Fruit fly (Drosophila melanogaster) whole organism, embryonic: Measurements from ENCODE around the gene CG3529.
A peak's percentile ranks its signal among the peaks of the same experiment; 100 is the strongest.

Experiments
- Antp ChIP-seq: fragments of 200-800 bp; sonication (Bioruptor generic); optimal IDR thresholded peaks from 3 replicates; lab custom pipeline; 2016; ENCODE audit warnings: missing biosample characterization, missing genetic modification characterization
- Bgb ChIP-seq: fragments of 200-800 bp; sonication (Bioruptor generic); IDR thresholded peaks from 2 replicates; pipeline ENCODE4 v1.3.6; 2022; ENCODE audit warnings: missing biosample characterization, missing genetic modification characterization; ENCODE audit not compliant: partially characterized antibody
- CG10462 ChIP-seq: fragments of 200-800 bp; sonication (Bioruptor generic); optimal IDR thresholded peaks from 2 replicates; lab custom pipeline; 2016; ENCODE audit warnings: missing biosample characterization, missing genetic modification characterization
- CG10979 ChIP-seq: fragments of 200-800 bp; sonication (Bioruptor generic); optimal IDR thresholded peaks from 2 replicates; lab custom pipeline; 2018; ENCODE audit warnings: missing biosample characterization, mild to moderate bottlenecking, missing genetic modification characterization, moderate library complexity
- CG12155 ChIP-seq: fragments of 200-800 bp; sonication (Bioruptor generic); optimal IDR thresholded peaks from 3 replicates; lab custom pipeline; 2016; ENCODE audit warnings: missing biosample characterization, missing genetic modification characterization
- CG13894 ChIP-seq: fragments of 200-800 bp; sonication (Bioruptor generic); optimal IDR thresholded peaks from 3 replicates; lab custom pipeline; 2018; ENCODE audit warnings: missing biosample characterization, mild to moderate bottlenecking, missing genetic modification characterization, moderate library complexity
- CG14860 ChIP-seq: fragments of 200-800 bp; sonication (Bioruptor generic); IDR thresholded peaks from 3 replicates; pipeline ENCODE4 v1.3.6; 2022; ENCODE audit warnings: missing biosample characterization, missing genetic modification characterization; ENCODE audit not compliant: partially characterized antibody
- CG15696 ChIP-seq: fragments of 200-800 bp; sonication (Bioruptor generic); optimal IDR thresholded peaks from 2 replicates; lab custom pipeline; 2019; ENCODE audit warnings: missing biosample characterization, mild to moderate bottlenecking, missing genetic modification characterization, moderate library complexity
- CG1603 ChIP-seq: fragments of 200-800 bp; sonication (Bioruptor generic); optimal IDR thresholded peaks from 2 replicates; lab custom pipeline; 2019; ENCODE audit warnings: missing biosample characterization, mild to moderate bottlenecking, missing genetic modification characterization, moderate library complexity
- CG17612 ChIP-seq: fragments of 200-800 bp; sonication (Bioruptor generic); IDR thresholded peaks from 2 replicates; pipeline ENCODE4 v1.3.6; 2022; ENCODE audit warnings: missing biosample characterization, missing genetic modification characterization
- CG17912 ChIP-seq: fragments of 200-800 bp; sonication (Bioruptor generic); optimal IDR thresholded peaks from 2 replicates; lab custom pipeline; 2018; ENCODE audit warnings: missing biosample characterization, mild to moderate bottlenecking, missing genetic modification characterization
- CG2712 ChIP-seq: fragments of 200-800 bp; optimal IDR thresholded peaks from 3 replicates; lab custom pipeline; 2019; ENCODE audit warnings: missing biosample characterization, mild to moderate bottlenecking, missing genetic modification characterization, moderate library complexity
- CG30431 ChIP-seq: fragments of 200-800 bp; sonication (Bioruptor generic); optimal IDR thresholded peaks from 2 replicates; lab custom pipeline; 2017; ENCODE audit warnings: missing biosample characterization, missing genetic modification characterization
- CG34224 ChIP-seq: fragments of 200-800 bp; sonication (Bioruptor generic); IDR thresholded peaks from 3 replicates; pipeline ENCODE4 v1.3.6; 2022; ENCODE audit warnings: missing biosample characterization, missing genetic modification characterization; ENCODE audit not compliant: partially characterized antibody
- CG34376 ChIP-seq: fragments of 200-800 bp; sonication (Bioruptor generic); optimal IDR thresholded peaks from 2 replicates; lab custom pipeline; 2018; ENCODE audit warnings: missing biosample characterization, mild to moderate bottlenecking, missing genetic modification characterization
- CG3726 ChIP-seq: fragments of 200-800 bp; sonication (Bioruptor generic); IDR thresholded peaks from 3 replicates; pipeline ENCODE4, ENCODE4 v1.3.6; 2022; ENCODE audit warnings: missing biosample characterization, missing genetic modification characterization
- CG43689 ChIP-seq: fragments of 200-800 bp; sonication (Bioruptor generic); IDR thresholded peaks from 2 replicates; pipeline ENCODE4 v1.3.6; 2022; ENCODE audit warnings: missing biosample characterization, missing genetic modification characterization
- CG9797 ChIP-seq: fragments of 200-800 bp; sonication (Bioruptor generic); optimal IDR thresholded peaks from 3 replicates; lab custom pipeline; 2018; ENCODE audit warnings: missing biosample characterization, mild to moderate bottlenecking, missing genetic modification characterization
- Doc3 ChIP-seq: fragments of 200-800 bp; sonication (Bioruptor generic); IDR thresholded peaks from 3 replicates; pipeline ENCODE4 v1.3.6; 2022; ENCODE audit warnings: missing biosample characterization, missing genetic modification characterization; ENCODE audit not compliant: partially characterized antibody
- Hr3 ChIP-seq: fragments of 200-800 bp; sonication (Bioruptor generic); optimal IDR thresholded peaks from 3 replicates; lab custom pipeline; 2016; ENCODE audit warnings: missing biosample characterization, missing genetic modification characterization
- Lpt ChIP-seq: fragments of >200 bp; optimal IDR thresholded peaks from 2 replicates; lab custom pipeline; 2018; ENCODE audit warnings: missing biosample characterization, missing genetic modification characterization
- Oli ChIP-seq: fragments of 200-800 bp; sonication (Bioruptor generic); optimal IDR thresholded peaks from 2 replicates; lab custom pipeline; 2018; ENCODE audit warnings: missing biosample characterization, mild to moderate bottlenecking, missing genetic modification characterization, moderate library complexity
- Poxn ChIP-seq: fragments of 200-800 bp; sonication (Bioruptor generic); IDR thresholded peaks from 2 replicates; pipeline ENCODE4 v1.3.6; 2022; ENCODE audit warnings: missing biosample characterization, missing genetic modification characterization
- Sin3A ChIP-seq: fragments of >200 bp; optimal IDR thresholded peaks from 2 replicates; lab custom pipeline; 2018
- Sry-β ChIP-seq: fragments of 200-800 bp; sonication (Bioruptor generic); optimal IDR thresholded peaks from 2 replicates; lab custom pipeline; 2018; ENCODE audit warnings: missing biosample characterization, mild to moderate bottlenecking, missing genetic modification characterization, moderate library complexity
- cas ChIP-seq: fragments of 200-800 bp; sonication (Bioruptor generic); IDR thresholded peaks from 2 replicates; pipeline ENCODE4 v1.3.6; 2022; ENCODE audit warnings: missing biosample characterization, missing genetic modification characterization
- cg ChIP-seq: fragments of 200-800 bp; sonication (Bioruptor generic); optimal IDR thresholded peaks from 3 replicates; lab custom pipeline; 2019; ENCODE audit warnings: missing biosample characterization, mild to moderate bottlenecking, missing genetic modification characterization, moderate library complexity
- chif ChIP-seq, 2 experiments: fragments of 200-800 bp; sonication (Bioruptor generic); optimal IDR thresholded peaks; 3 replicates each; lab custom pipeline; 2016; ENCODE audit warnings: missing biosample characterization in 2 of 2, missing genetic modification characterization in 2 of 2
- chinmo ChIP-seq: fragments of 200-800 bp; sonication (Bioruptor generic); IDR thresholded peaks from 4 replicates; pipeline ENCODE4 v1.3.6; 2022; ENCODE audit warnings: missing biosample characterization, missing genetic modification characterization; ENCODE audit not compliant: partially characterized antibody
- crc ChIP-seq: fragments of 200-800 bp; sonication (Bioruptor generic); optimal IDR thresholded peaks from 2 replicates; lab custom pipeline; 2016; ENCODE audit warnings: missing biosample characterization, missing genetic modification characterization
- cwo ChIP-seq: fragments of 200-800 bp; sonication (Bioruptor generic); optimal IDR thresholded peaks from 3 replicates; lab custom pipeline; 2017; ENCODE audit warnings: missing biosample characterization, missing genetic modification characterization, mild to moderate bottlenecking, moderate library complexity, missing genetic modification reagents
- dpn ChIP-seq, 2 experiments: fragments of 200-800 bp; sonication (Bioruptor generic); optimal IDR thresholded peaks; 3 replicates each; lab custom pipeline; 2016; ENCODE audit warnings: missing biosample characterization in 2 of 2, missing genetic modification characterization in 2 of 2
- ewg ChIP-seq: fragments of 200-800 bp; sonication (Bioruptor generic); optimal IDR thresholded peaks from 3 replicates; lab custom pipeline; 2017; ENCODE audit warnings: mild to moderate bottlenecking, missing biosample characterization, missing genetic modification reagents, missing genetic modification characterization
- kah ChIP-seq: fragments of 200-800 bp; sonication (Bioruptor generic); optimal IDR thresholded peaks from 2 replicates; lab custom pipeline; 2018; ENCODE audit warnings: missing biosample characterization, mild to moderate bottlenecking, missing genetic modification characterization
- nau ChIP-seq: fragments of 200-800 bp; sonication (Bioruptor generic); optimal IDR thresholded peaks from 3 replicates; lab custom pipeline; 2017; ENCODE audit warnings: missing biosample characterization, mild to moderate bottlenecking, missing genetic modification characterization, missing genetic modification reagents
- nerfin-1 ChIP-seq: fragments of 200-800 bp; sonication (Bioruptor generic); optimal IDR thresholded peaks from 3 replicates; lab custom pipeline; 2019; ENCODE audit warnings: missing biosample characterization, mild to moderate bottlenecking, missing genetic modification characterization, moderate library complexity
- nerfin-2 ChIP-seq: fragments of 200-800 bp; sonication (Bioruptor generic); IDR thresholded peaks from 2 replicates; pipeline ENCODE4 v1.3.6; 2022; ENCODE audit warnings: missing biosample characterization, missing genetic modification characterization; ENCODE audit not compliant: partially characterized antibody
- nmo ChIP-seq: fragments of 200-800 bp; sonication (Bioruptor generic); optimal IDR thresholded peaks from 2 replicates; lab custom pipeline; 2018; ENCODE audit warnings: missing biosample characterization, mild to moderate bottlenecking, missing genetic modification characterization, moderate library complexity
- org-1 ChIP-seq: fragments of 200-800 bp; sonication (Bioruptor generic); optimal IDR thresholded peaks from 2 replicates; lab custom pipeline; 2017; ENCODE audit warnings: missing biosample characterization, missing genetic modification characterization
- pb ChIP-seq: fragments of 200-800 bp; sonication (Bioruptor generic); optimal IDR thresholded peaks from 3 replicates; lab custom pipeline; 2016; ENCODE audit warnings: missing biosample characterization, missing genetic modification characterization
- pzg ChIP-seq: fragments of 200-800 bp; sonication (Bioruptor generic); optimal IDR thresholded peaks from 3 replicates; lab custom pipeline; 2018; ENCODE audit warnings: missing biosample characterization, mild to moderate bottlenecking, missing genetic modification characterization, moderate library complexity
- sd ChIP-seq: fragments of 200-800 bp; sonication (Bioruptor generic); optimal IDR thresholded peaks from 3 replicates; lab custom pipeline; 2018; ENCODE audit warnings: missing biosample characterization, mild to moderate bottlenecking, missing genetic modification characterization, moderate library complexity
- sob ChIP-seq: fragments of 200-800 bp; sonication (Bioruptor generic); IDR thresholded peaks from 2 replicates; pipeline ENCODE4 v1.3.6; 2022; ENCODE audit warnings: missing biosample characterization, missing genetic modification characterization
- ssp ChIP-seq: fragments of 200-800 bp; sonication (Bioruptor generic); IDR thresholded peaks from 2 replicates; pipeline ENCODE4 v1.3.6; 2022; ENCODE audit warnings: missing biosample characterization, missing genetic modification characterization
- stwl ChIP-seq: fragments of 200-800 bp; sonication (Bioruptor generic); optimal IDR thresholded peaks from 3 replicates; lab custom pipeline; 2018; ENCODE audit warnings: missing biosample characterization, mild to moderate bottlenecking, missing genetic modification characterization, moderate library complexity
- toy ChIP-seq: fragments of 200-800 bp; sonication (Bioruptor generic); IDR thresholded peaks from 2 replicates; pipeline ENCODE4 v1.3.6; 2022; ENCODE audit warnings: missing biosample characterization, missing genetic modification characterization
- zfh2 ChIP-seq: fragments of 200-800 bp; sonication (Bioruptor generic); optimal IDR thresholded peaks from 2 replicates; lab custom pipeline; 2016; ENCODE audit warnings: missing biosample characterization, missing genetic modification characterization

The CG3529 gene

DNA sequence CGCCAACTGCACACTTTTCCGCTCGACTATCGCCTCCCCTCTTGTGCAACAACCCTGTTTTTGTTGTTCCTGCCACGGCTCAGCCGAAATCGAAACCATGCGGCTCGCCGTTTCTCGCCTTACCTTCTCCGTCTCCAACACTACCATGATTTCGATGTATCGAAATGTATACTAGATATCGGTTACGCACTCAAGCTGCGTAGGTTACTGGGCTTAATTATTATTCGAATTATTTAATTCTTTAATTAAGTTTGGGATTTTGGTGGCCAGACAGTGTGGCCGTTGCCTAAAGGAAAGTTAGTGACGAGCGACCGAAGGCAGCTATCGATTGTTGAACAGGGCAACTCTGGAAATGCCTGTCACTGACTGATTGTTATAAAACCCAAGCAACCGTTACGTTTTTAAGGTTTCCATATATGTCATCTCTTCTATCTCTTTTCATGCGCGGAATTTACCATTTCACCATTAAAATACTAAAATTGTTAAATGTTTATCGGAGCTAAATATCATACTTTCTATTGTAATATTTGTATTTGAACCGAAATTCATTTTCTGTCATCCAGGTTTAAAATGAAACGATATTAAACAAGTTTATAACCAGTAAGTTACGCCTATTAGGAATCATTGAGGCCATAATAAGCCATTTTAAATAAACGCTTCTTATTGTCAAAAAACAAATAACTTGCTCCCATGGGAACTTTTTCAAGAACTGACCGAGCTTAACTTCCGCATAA, 44.3 kb upstream of the CG3529 start, which contains the start of gene eIF4E1 (continued):
- peak; percentile 41 for TF ChIP-seq sob
- no peak for TF ChIP-seq toy
- peak; percentile 11 for TF ChIP-seq CG12155 (GFP tag; lab: Kevin White, UChicago)
- TF ChIP-seq chif (GFP tag; optimal IDR thresholded peaks at IDR 0.05; lab: Kevin White, UChicago) = peak in 1 of 2 experiments; percentile 4
- TF ChIP-seq nau (GFP tag; lab: Kevin White, UChicago) = no peak
- peak; percentile 93 for TF ChIP-seq stwl (tag; lab: Kevin White, UChicago)
- TF ChIP-seq pzg (GFP tag; lab: Kevin White, UChicago) = peak; percentile 94
- TF ChIP-seq ssp = peak; percentile 38
- TF ChIP-seq CG17612 (GFP tag; lab: Robert Waterston, UW) = no peak
- no peak for TF ChIP-seq Poxn (GFP tag; lab: Robert Waterston, UW)
- TF ChIP-seq CG30431 (GFP tag; lab: Kevin White, UChicago) = no peak
- TF ChIP-seq Antp (GFP tag; lab: Kevin White, UChicago) = peak; percentile 24
- peak; percentile 89 for TF ChIP-seq Sin3A (lab: Kevin White, UChicago)
- TF ChIP-seq sd (tag; lab: Kevin White, UChicago) = peak; percentile 21
- peak; percentile 16 for TF ChIP-seq zfh2 (GFP tag; lab: Kevin White, UChicago)
- peak; percentile 75 for TF ChIP-seq CG10462 (GFP tag; lab: Kevin White, UChicago)
- peak; percentile 7 for TF ChIP-seq pb
- TF ChIP-seq kah (GFP tag; lab: Kevin White, UChicago) = no peak
- peak; percentile 29 for TF ChIP-seq CG17912 (GFP tag; lab: Kevin White, UChicago)
- peak; percentile 80 for TF ChIP-seq CG1603 (tag; lab: Kevin White, UChicago)
- peak; percentile 8 for TF ChIP-seq CG15696
- TF ChIP-seq Bgb = peak; percentile 86
- TF ChIP-seq nmo (GFP tag; lab: Kevin White, UChicago) = peak; percentile 53
- TF ChIP-seq dpn (GFP tag; optimal IDR thresholded peaks at IDR 0.05; lab: Kevin White, UChicago) = peak in 1 of 2 experiments; percentile 62
- peak; percentile 53 for TF ChIP-seq CG2712 (tag; lab: Kevin White, UChicago)
- peak; percentile 58 for TF ChIP-seq CG34224 (GFP tag; lab: Robert Waterston, UW)
- 0 out of 2 replicates have a peak, but pooled peaks have one; percentile 42 for TF ChIP-seq nerfin-2 (GFP tag; lab: Robert Waterston, UW)

- no peak for TF ChIP-seq CG9797
- TF ChIP-seq ewg (GFP tag; lab: Kevin White, UChicago) = no peak
- TF ChIP-seq crc = no peak
- no peak for TF ChIP-seq CG3726 (GFP tag; lab: Robert Waterston, UW)
- peak; percentile 43 for TF ChIP-seq CG13894
- 0 out of 4 replicates have a peak, but pooled peaks have one; percentile 15 for TF ChIP-seq chinmo (GFP tag; lab: Robert Waterston, UW)
Observed at dm6 chr3L:9404497-9404896, 42.2 kb upstream of the CG3529 start, which contains the start of gene Cpr67B. Cpr67B (plus strand) TSS chr3L:9404797.

- TF ChIP-seq nerfin-1 (tag; lab: Kevin White, UChicago) (peak; percentile 24), sob (no peak), cg (GFP tag; lab: Kevin White, UChicago) (peak; percentile 94), CG10979 (tag; lab: Kevin White, UChicago) (no peak), Doc3 (GFP tag; lab: Robert Waterston, UW) (no peak), cwo (no peak), org-1 (GFP tag; lab: Kevin White, UChicago) (no peak), CG43689 (GFP tag; lab: Robert Waterston, UW) (no peak), CG14860 (GFP tag; lab: Robert Waterston, UW) (no peak), cas (GFP tag; lab: Robert Waterston, UW) (no peak), Oli (tag; lab: Kevin White, UChicago) (no peak), CG34376 (GFP tag; lab: Kevin White, UChicago) (no peak), Lpt (GFP tag; lab: Kevin White, UChicago) (no peak), Sry-β (no peak), Hr3 (GFP tag; lab: Kevin White, UChicago) (no peak)
Observed at dm6 chr3L:9410030-9410589, 36.6 kb upstream of the CG3529 start.
